Worm (Caenorhabditis elegans): ENCODE data around the gene scyl-1.

scyl-1 gene

DNA sequence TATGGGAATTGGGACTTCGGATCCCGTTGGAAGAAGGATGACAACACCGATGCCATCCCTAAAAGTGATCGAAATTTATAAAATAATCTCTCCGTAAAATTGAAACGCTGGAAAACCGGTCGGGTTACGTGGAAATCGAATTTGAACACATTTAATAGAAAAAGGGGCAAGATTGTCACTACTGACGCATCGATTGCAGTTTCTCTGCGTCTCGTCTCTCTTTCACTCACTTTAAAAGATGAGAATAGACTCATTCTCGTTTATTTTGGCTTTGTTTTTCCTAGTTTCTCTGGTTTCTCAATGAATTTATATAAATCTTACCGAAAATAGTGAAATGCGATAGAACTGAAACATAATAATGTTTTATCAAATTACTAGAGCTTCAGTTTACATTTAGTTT lies at the start of gene scyl-1:
TSS of gene scyl-1 (minus strand) at position 56 of the 400 bp plus-strand sequence.
- TF ChIP-seq cog-1 (tag; optimal IDR thresholded peaks at IDR 0.05) (no peak), ref-1 (GFP tag; conservative IDR thresholded peaks at IDR 0.05) (no peak), T22C8.4 (GFP tag; IDR thresholded peaks at IDR 0.05) (peak; percentile 25; the same call in 1 of the 2 replicates), ztf-23 (GFP tag; IDR thresholded peaks at IDR 0.05) (0 out of 2 replicates have a peak, but pooled peaks have one; percentile 63), flt-1 (GFP tag; IDR thresholded peaks at IDR 0.05) (peak; percentile 35; the same call in 1 of the 2 replicates), klf-2 (GFP tag; conservative IDR thresholded peaks at IDR 0.05) (no peak), med-1 (GFP tag; optimal IDR thresholded peaks at IDR 0.05; ENCODE audit: insufficient read depth) (peak; percentile 40), tab-1 (GFP tag; IDR thresholded peaks at IDR 0.05) (0 out of 2 replicates have a peak, but pooled peaks have one; percentile 44), ztf-29 (GFP tag; IDR thresholded peaks at IDR 0.05) (no peak)

DNA sequence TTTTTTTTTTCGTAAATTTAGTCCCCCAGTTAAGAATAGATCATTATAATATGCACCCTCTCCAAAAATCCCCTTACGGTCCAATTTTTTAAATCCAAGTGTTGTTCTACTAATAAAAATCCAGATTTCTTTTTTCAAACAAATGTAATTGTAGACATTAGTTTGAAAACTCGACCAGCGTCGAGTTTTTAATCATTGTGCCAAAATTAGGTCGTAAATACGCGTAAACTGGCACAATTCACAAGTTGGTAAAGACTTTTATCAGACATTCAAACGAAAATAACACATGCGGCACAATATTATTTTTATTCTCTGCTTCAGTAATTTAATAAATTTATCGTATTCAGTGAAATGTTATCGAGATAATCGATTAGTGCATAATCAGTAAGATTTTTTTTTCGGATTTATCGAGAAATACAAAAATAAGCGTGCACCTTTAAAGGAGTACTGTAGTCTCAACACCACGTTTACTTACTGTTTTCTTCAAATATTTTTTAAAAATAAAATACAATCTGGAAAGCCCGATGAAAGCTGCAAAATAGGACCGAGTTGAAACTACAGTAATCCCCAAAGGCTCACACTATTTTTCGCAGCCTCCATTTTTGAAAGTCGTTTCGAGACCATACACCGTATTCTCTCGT lies 48.7 kb upstream of the scyl-1 start, which contains the start of gene C34B4.4:
TSS of gene C34B4.4 (plus strand) at position 276 of the 641 bp plus-strand sequence.
- no peak for TF ChIP-seq ref-1 (GFP tag; conservative IDR thresholded peaks at IDR 0.05)
- TF ChIP-seq flt-1 (GFP tag; IDR thresholded peaks at IDR 0.05): no peak
- TF ChIP-seq T22C8.4 (GFP tag; IDR thresholded peaks at IDR 0.05): no peak
- no peak for TF ChIP-seq med-1 (GFP tag; optimal IDR thresholded peaks at IDR 0.05; ENCODE audit: insufficient read depth)
- TF ChIP-seq cog-1 (tag; optimal IDR thresholded peaks at IDR 0.05): no peak
- TF ChIP-seq ztf-29 (GFP tag; IDR thresholded peaks at IDR 0.05): no peak
- TF ChIP-seq ztf-23 (GFP tag; IDR thresholded peaks at IDR 0.05): no peak
- TF ChIP-seq tab-1 (GFP tag; IDR thresholded peaks at IDR 0.05): no peak
- TF ChIP-seq klf-2 (GFP tag; conservative IDR thresholded peaks at IDR 0.05): no peak

DNA sequence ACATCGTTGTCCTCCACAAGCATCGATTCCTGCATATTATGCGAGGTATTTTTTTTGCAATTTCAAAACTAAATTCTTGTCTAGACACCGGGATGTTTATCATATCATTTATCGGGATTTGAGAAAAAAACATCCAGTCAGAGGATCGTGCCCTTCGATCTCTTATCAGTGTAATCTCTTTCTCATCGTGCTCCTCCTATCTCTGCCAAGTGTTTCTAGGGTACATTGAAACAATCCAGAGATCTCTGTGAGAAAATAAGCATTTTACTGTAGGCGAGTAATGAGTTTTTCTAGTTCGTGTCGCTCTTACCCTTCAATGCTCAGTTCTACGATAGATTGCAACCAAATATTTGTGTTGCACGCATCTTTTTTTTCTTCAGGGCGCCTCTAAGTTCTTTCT lies 47.0 kb upstream of the scyl-1 start:
- TF ChIP-seq klf-2 (GFP tag; conservative IDR thresholded peaks at IDR 0.05): no peak
- TF ChIP-seq ztf-23 (GFP tag; IDR thresholded peaks at IDR 0.05): 0 out of 2 replicates have a peak, but pooled peaks have one; percentile 18

DNA sequence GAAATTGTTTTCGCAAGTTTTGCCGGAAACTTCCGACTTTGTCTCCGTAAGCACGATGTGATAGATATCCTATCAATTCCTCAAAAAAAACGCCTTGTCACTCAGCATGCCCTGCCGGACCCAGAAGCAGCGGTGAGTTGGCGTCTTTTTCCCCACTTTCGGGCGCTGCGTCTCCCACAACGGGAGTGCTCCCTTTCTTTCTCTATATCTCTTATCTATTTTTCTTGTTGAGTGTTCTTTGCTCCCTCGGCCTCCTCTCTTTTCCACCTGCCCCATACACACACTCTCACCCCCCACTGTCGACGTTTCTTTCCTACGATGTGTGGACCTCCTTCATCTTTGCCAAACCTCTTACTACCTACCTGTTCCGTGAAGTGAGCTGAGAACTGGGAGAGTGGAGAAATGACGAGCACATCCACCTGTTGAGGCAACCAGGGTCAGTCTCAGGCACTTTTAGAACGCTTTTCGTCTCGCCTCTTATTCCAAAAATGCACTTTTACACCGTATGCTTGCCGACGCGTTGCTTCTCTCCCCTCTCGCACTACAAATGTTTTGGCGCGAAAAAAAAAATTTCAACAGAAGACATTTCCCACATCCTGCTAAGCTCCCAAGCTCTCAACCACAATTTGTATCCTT lies 44.5 kb upstream of the scyl-1 start:
- TF ChIP-seq ztf-29 (GFP tag; IDR thresholded peaks at IDR 0.05) (no peak), T22C8.4 (GFP tag; IDR thresholded peaks at IDR 0.05) (no peak), ref-1 (GFP tag; conservative IDR thresholded peaks at IDR 0.05) (no peak), cog-1 (tag; optimal IDR thresholded peaks at IDR 0.05) (peak; percentile 30), med-1 (GFP tag; optimal IDR thresholded peaks at IDR 0.05; ENCODE audit: insufficient read depth) (no peak), flt-1 (GFP tag; IDR thresholded peaks at IDR 0.05) (no peak), klf-2 (GFP tag; conservative IDR thresholded peaks at IDR 0.05) (0 out of 2 replicates have a peak, but pooled peaks have one; percentile 29), ztf-23 (GFP tag; IDR thresholded peaks at IDR 0.05) (no peak), tab-1 (GFP tag; IDR thresholded peaks at IDR 0.05) (no peak)

DNA sequence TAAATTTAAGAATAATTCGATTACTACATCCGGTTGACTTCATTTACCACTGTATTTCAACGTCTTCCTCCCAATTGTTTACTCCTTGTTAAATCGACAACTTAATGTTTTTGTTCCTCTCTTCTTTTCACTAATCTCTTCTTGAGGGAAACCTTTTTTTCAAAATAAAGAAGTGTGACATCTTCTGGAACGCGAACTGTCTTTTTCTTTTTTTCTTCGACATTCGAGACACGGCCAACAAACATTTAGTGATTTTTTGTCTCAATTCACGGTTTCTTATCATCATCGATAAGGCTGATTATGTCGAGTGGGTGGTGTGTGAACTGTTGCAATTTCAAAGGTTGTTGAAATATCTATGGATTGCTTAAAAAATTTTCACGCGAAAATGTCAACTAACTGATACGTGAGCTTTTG lies 43.7 kb upstream of the scyl-1 start:
- TF ChIP-seq tab-1 (GFP tag; IDR thresholded peaks at IDR 0.05): no peak
- no peak for TF ChIP-seq T22C8.4 (GFP tag; IDR thresholded peaks at IDR 0.05)
- TF ChIP-seq ztf-29 (GFP tag; IDR thresholded peaks at IDR 0.05): no peak
- no peak for TF ChIP-seq cog-1 (tag; optimal IDR thresholded peaks at IDR 0.05)
- no peak for TF ChIP-seq ref-1 (GFP tag; conservative IDR thresholded peaks at IDR 0.05)
- TF ChIP-seq med-1 (GFP tag; optimal IDR thresholded peaks at IDR 0.05; ENCODE audit: insufficient read depth): no peak
- TF ChIP-seq klf-2 (GFP tag; conservative IDR thresholded peaks at IDR 0.05): no peak
- no peak for TF ChIP-seq flt-1 (GFP tag; IDR thresholded peaks at IDR 0.05)
- TF ChIP-seq ztf-23 (GFP tag; IDR thresholded peaks at IDR 0.05): no peak

DNA sequence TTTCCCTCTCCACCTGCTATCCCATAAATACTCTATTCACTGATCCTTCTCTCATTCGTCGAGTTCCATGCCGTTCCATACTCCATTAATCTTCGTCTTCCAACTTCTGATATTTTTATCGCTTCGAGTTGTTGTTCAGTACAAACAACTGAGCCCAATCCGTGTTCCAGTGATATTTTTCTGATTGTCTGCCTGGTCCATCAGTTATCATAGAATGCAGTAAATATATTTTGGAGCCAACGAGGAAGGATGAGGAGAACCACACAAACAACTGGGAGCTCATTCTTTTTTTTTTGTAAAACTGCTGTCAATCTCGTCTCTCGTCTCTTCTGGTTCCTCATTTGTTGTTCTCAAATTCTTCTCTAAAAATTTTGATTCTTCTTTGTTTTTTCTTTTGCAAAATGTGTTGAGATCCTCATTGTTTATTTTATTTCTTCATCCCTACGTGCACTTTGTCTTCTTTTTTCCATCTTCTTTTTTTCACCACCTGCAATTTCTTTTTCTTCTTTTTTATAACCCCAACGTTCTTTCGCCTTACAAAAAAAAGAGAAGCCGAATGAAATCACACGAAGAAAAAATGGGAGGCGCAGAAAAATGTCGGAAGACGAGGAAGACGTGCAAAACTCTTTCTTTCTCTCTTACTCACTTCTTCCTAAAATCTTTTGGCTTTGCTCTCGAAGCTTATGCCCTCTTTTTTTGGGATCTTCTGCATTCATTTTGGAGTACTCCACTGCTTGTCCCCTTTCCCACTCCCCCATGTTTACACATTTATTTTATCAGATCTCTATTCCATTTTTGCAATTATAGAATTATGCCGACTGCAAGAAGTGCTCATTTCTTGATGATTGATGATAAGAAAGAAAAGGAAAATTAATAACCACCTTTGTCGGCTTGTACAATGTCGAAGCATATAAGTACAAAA lies 42.5 kb upstream of the scyl-1 start:
- no peak for TF ChIP-seq med-1 (GFP tag; optimal IDR thresholded peaks at IDR 0.05; ENCODE audit: insufficient read depth)
- no peak for TF ChIP-seq ztf-23 (GFP tag; IDR thresholded peaks at IDR 0.05)
- no peak for TF ChIP-seq ref-1 (GFP tag; conservative IDR thresholded peaks at IDR 0.05)
- TF ChIP-seq T22C8.4 (GFP tag; IDR thresholded peaks at IDR 0.05): no peak
- no peak for TF ChIP-seq flt-1 (GFP tag; IDR thresholded peaks at IDR 0.05)
- no peak for TF ChIP-seq tab-1 (GFP tag; IDR thresholded peaks at IDR 0.05)

DNA sequence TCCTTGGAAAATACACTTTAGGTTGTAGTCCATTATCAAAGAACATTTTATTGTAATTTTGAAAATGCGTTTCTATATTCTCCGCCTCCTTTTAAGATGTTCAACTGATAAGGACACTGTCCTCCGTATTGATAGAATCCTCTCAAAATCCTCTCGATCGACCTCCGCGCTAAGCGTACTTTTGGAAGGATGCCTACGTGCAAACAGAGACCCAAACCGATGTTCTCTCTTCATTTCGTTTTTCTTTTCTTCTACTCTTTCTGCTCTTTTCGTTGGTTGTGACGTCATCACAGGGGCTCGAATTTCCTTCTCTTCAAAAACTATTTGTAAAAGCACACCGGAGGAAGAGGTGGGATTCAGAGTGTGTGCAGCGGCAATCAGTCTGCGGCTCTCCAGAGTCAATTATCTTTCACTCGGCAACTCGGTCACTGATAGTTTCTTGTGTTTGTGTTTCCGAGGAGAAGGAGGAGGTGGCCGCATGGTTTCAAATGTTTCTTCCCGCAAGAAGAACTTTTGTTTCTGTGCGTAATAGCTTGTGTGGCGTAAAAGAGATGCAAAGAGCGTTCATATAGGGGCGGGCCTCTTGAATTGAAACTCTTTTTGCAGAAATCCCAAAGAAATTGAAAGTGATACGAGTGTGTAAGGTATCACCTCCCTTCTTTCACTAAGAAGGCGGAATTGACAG lies 41.1 kb upstream of the scyl-1 start, which contains the start of gene C34B4.2:
TSS of gene C34B4.2 (plus strand) at position 614 of the 685 bp plus-strand sequence.
- TF ChIP-seq ref-1 (GFP tag; conservative IDR thresholded peaks at IDR 0.05): no peak
- TF ChIP-seq cog-1 (tag; optimal IDR thresholded peaks at IDR 0.05): peak; percentile 6

DNA sequence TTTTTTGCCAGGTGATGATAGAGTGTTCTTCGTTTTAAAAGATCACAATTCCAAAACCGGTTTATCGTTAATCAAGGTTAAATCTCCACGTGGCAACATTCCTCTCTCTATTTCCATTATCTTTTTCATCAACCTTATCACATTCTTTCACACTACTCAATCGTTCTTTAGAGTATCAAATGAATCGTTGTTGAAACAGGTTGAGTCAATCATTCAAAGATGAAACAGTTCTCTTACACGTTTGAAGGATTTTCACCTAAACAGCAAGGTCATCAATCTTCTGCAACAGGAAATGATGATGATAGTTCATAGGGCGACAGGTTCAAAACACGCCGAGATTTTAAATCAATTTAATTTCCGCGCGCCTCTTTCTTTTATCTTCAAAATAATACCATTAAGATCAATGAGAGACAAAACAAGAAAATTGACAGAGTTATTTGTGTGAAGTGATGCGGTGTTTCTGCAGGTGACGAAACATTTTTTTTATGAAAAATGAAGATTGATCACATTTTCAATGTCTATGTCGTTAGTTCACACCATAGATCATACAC lies 39.8 kb upstream of the scyl-1 start:
- no peak for TF ChIP-seq ztf-29 (GFP tag; IDR thresholded peaks at IDR 0.05)
- no peak for TF ChIP-seq klf-2 (GFP tag; conservative IDR thresholded peaks at IDR 0.05)
- no peak for TF ChIP-seq ztf-23 (GFP tag; IDR thresholded peaks at IDR 0.05)
- no peak for TF ChIP-seq ref-1 (GFP tag; conservative IDR thresholded peaks at IDR 0.05)
- no peak for TF ChIP-seq T22C8.4 (GFP tag; IDR thresholded peaks at IDR 0.05)
- TF ChIP-seq flt-1 (GFP tag; IDR thresholded peaks at IDR 0.05): no peak
- no peak for TF ChIP-seq tab-1 (GFP tag; IDR thresholded peaks at IDR 0.05)
- no peak for TF ChIP-seq med-1 (GFP tag; optimal IDR thresholded peaks at IDR 0.05; ENCODE audit: insufficient read depth)
- no peak for TF ChIP-seq cog-1 (tag; optimal IDR thresholded peaks at IDR 0.05)

All from whole organism, midembryonic.